Fruit fly (Drosophila melanogaster): ENCODE measurements around the gene cpo.

dm6 chr3R:17934752-17935151 lies 15.1 kb downstream of the cpo start:
- no peak for TF ChIP-seq Dp (GFP tag; optimal IDR thresholded peaks at IDR 0.05)
- TF ChIP-seq CG1832 (GFP tag; optimal IDR thresholded peaks at IDR 0.05) = no peak
- TF ChIP-seq psq (GFP tag; optimal IDR thresholded peaks at IDR 0.05) = no peak
- no peak for TF ChIP-seq nau (GFP tag; optimal IDR thresholded peaks at IDR 0.05)
- TF ChIP-seq CG17186 (GFP tag; optimal IDR thresholded peaks at IDR 0.05) = no peak
- no peak for TF ChIP-seq Opbp (GFP tag; IDR thresholded peaks at IDR 0.05; ENCODE audit: partially characterized antibody)
- TF ChIP-seq dpn (GFP tag; optimal IDR thresholded peaks at IDR 0.05) = no peak
- no peak for TF ChIP-seq odd (GFP tag; optimal IDR thresholded peaks at IDR 0.05)
- no peak for TF ChIP-seq shn (GFP tag; optimal IDR thresholded peaks at IDR 0.05)
- TF ChIP-seq CG12391 (tag; optimal IDR thresholded peaks at IDR 0.05) = no peak
- TF ChIP-seq Chrac-16 (GFP tag; optimal IDR thresholded peaks at IDR 0.05) = no peak
- TF ChIP-seq sr (GFP tag; IDR thresholded peaks at IDR 0.05) = no peak
- TF ChIP-seq Dfd (GFP tag; optimal IDR thresholded peaks at IDR 0.05) = no peak
- TF ChIP-seq Hr78 (GFP tag; optimal IDR thresholded peaks at IDR 0.05) = no peak

All from whole organism, embryonic.